Worm (Caenorhabditis elegans) whole organism, late embryonic: Measurements from ENCODE around the gene C07A9.5.

Experiments
- C08G9.2 ChIP-seq: sonication (generic microtip); optimal IDR thresholded peaks from 2 replicates; lab custom pipeline; 2016; ENCODE audit warnings: mild to moderate bottlenecking, missing genetic modification characterization, moderate library complexity, missing compliant biosample characterization
- F13H6.1 ChIP-seq: sonication (generic microtip); optimal IDR thresholded peaks from 2 replicates; lab custom pipeline; 2016; ENCODE audit warnings: missing genetic modification characterization, missing compliant biosample characterization
- ama-1 ChIP-seq: fragments of 150-350 bp; optimal IDR thresholded peaks from 2 replicates; lab custom pipeline; 2014
- ceh-18 ChIP-seq: sonication (generic microtip); optimal IDR thresholded peaks from 2 replicates; lab custom pipeline; 2016; ENCODE audit warnings: missing genetic modification characterization, missing compliant biosample characterization
- ceh-45 ChIP-seq: fragments of 200-800 bp; sonication (Bioruptor generic); IDR thresholded peaks from 2 replicates; pipeline ENCODE4 v1.3.6; 2022; ENCODE audit warnings: missing genetic modification reagents, missing genetic modification characterization, missing compliant biosample characterization
- che-1 ChIP-seq: sonication (generic microtip); optimal IDR thresholded peaks from 2 replicates; lab custom pipeline; 2016; ENCODE audit warnings: mild to moderate bottlenecking, missing genetic modification characterization, missing compliant biosample characterization
- elt-2 ChIP-seq: sonication (generic microtip); optimal IDR thresholded peaks from 2 replicates; lab custom pipeline; 2016; ENCODE audit warnings: missing genetic modification reagents, missing genetic modification characterization, missing compliant biosample characterization
- hlh-30 ChIP-seq: sonication (generic microtip); optimal IDR thresholded peaks from 2 replicates; lab custom pipeline; 2017; ENCODE audit warnings: antibody characterized with exemption, missing genetic modification characterization, missing compliant biosample characterization; ENCODE audit not compliant: insufficient read depth
- mec-3 ChIP-seq: sonication (generic microtip); optimal IDR thresholded peaks from 2 replicates; lab custom pipeline; 2016; ENCODE audit warnings: borderline replicate concordance, missing genetic modification characterization, missing compliant biosample characterization
- odd-2 ChIP-seq: sonication (generic microtip); optimal IDR thresholded peaks from 2 replicates; lab custom pipeline; 2017; ENCODE audit warnings: antibody characterized with exemption, mild to moderate bottlenecking, missing genetic modification characterization, missing compliant biosample characterization
- pax-1 ChIP-seq: fragments of 150-350 bp; optimal IDR thresholded peaks from 2 replicates; lab custom pipeline; 2014; ENCODE audit warnings: missing biosample characterization, missing genetic modification characterization
- pqm-1 ChIP-seq: sonication (generic microtip); optimal IDR thresholded peaks from 2 replicates; lab custom pipeline; 2016; ENCODE audit warnings: missing genetic modification characterization, missing compliant biosample characterization

DNA sequence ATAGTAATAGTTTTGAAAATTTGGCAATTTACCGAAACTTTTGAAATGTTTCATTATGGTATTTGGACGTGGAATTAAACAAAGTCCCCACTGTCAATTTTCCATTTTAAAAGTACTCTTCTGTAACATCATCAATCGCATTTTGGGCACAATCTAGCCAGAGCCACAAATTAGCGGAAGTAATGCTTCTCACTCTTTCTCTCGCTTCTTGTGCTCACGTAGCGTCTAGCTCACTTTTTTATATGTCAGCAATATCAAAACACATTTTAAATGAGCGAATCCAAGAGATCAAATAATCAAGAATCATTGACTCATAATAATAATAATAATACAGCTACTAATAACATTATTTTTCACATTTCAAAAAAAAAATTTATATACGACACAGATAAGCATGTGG lies 18.7 kb downstream of the C07A9.5 start:
- no peak for TF ChIP-seq hlh-30 (tag; lab: Kevin White, UChicago)
- TF ChIP-seq pax-1 (tag; lab: Kevin White, UChicago), result no peak
- no peak for TF ChIP-seq pqm-1 (tag; lab: Kevin White, UChicago)
- no peak for TF ChIP-seq odd-2 (tag; lab: Kevin White, UChicago)
- TF ChIP-seq C08G9.2 (tag; lab: Kevin White, UChicago), result no peak
- TF ChIP-seq ceh-45 (GFP tag; lab: Robert Waterston, UW), result no peak
- no peak for TF ChIP-seq F13H6.1 (tag; lab: Kevin White, UChicago)
- no peak for TF ChIP-seq mec-3 (tag; lab: Kevin White, UChicago)
- TF ChIP-seq elt-2 (tag; lab: Kevin White, UChicago), result no peak
- TF ChIP-seq ceh-18 (tag; lab: Kevin White, UChicago), result no peak
- TF ChIP-seq che-1 (tag; lab: Kevin White, UChicago), result no peak
- TF ChIP-seq ama-1 (lab: Kevin White, UChicago), result no peak
